Fruit fly (Drosophila melanogaster): ENCODE measurements around the gene CG1571.
A peak's percentile ranks its signal among the peaks of the same experiment; 100 is the strongest.

Gene CG1571

DNA sequence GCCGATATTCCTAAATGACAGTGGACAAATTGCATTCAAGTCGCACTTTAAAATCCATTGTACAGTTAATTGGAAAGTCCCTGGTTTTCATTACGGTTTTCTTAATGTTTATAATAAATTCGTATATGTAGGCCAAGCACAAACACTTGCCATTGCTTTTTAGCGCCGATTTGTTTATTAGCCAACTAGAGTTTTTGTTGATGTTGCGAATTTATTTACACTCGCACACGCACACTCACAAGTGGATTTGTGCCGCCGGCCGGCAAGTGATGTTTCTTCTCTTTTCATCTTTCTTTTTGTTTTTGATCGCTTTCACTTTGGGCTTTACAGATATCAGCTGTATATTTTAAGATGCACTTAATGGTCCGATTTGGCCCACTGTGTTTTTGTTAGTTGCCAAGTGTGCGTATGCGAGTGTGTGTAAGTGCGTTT, 18.4 kb upstream of the CG1571 start (continued):
- TF ChIP-seq Fer2 (tag; optimal IDR thresholded peaks at IDR 0.05) (peak; percentile 49), Hsf (GFP tag; optimal IDR thresholded peaks at IDR 0.05) (peak; percentile 84), CG8089 (GFP tag; optimal IDR thresholded peaks at IDR 0.05) (peak; percentile 68), dm (GFP tag; optimal IDR thresholded peaks at IDR 0.05) (peak; percentile 57), ken (GFP tag; IDR thresholded peaks at IDR 0.05) (no peak), CG3726 (GFP tag; IDR thresholded peaks at IDR 0.05) (no peak), CG9727 (GFP tag; optimal IDR thresholded peaks at IDR 0.05) (peak; percentile 76), chn (GFP tag; optimal IDR thresholded peaks at IDR 0.05) (peak; percentile 30), Mrtf (GFP tag; IDR thresholded peaks at IDR 0.05) (no peak), Blimp-1 (GFP tag; optimal IDR thresholded peaks at IDR 0.05) (peak; percentile 55), CG11398 (GFP tag; optimal IDR thresholded peaks at IDR 0.05) (peak; percentile 45), klu (GFP tag; IDR thresholded peaks at IDR 0.05) (peak; percentile 24; the same call in 1 of the 2 replicates), caup (GFP tag; optimal IDR thresholded peaks at IDR 0.05; ENCODE audit: severe bottlenecking) (peak; percentile 72), Oaz (GFP tag; IDR thresholded peaks at IDR 0.05) (peak; percentile 56; the same call in 1 of the 2 replicates), CG16863 (GFP tag; optimal IDR thresholded peaks at IDR 0.05) (peak; percentile 75), Max (GFP tag; optimal IDR thresholded peaks at IDR 0.05) (peak; percentile 45), dmrt11E (tag; optimal IDR thresholded peaks at IDR 0.05) (peak; percentile 71), CG2712 (tag; optimal IDR thresholded peaks at IDR 0.05) (peak; percentile 78), CG12744 (GFP tag; optimal IDR thresholded peaks at IDR 0.05) (peak; percentile 59), CG9609 (GFP tag; optimal IDR thresholded peaks at IDR 0.05) (peak; percentile 78), sqz (GFP tag; optimal IDR thresholded peaks at IDR 0.05) (no peak), tio (GFP tag; optimal IDR thresholded peaks at IDR 0.05) (peak; percentile 86), disco-r (GFP tag; optimal IDR thresholded peaks at IDR 0.05) (peak; percentile 44), wek (GFP tag; optimal IDR thresholded peaks at IDR 0.05) (no peak), CG1792 (GFP tag; optimal IDR thresholded peaks at IDR 0.05) (peak; percentile 28), Elba2 (GFP tag; optimal IDR thresholded peaks at IDR 0.05) (no peak), CG15479 (GFP tag; optimal IDR thresholded peaks at IDR 0.05) (no peak), CG18619 (GFP tag; optimal IDR thresholded peaks at IDR 0.05) (peak; percentile 75), CG1832 (GFP tag; optimal IDR thresholded peaks at IDR 0.05) (no peak), tll (GFP tag; optimal IDR thresholded peaks at IDR 0.05) (no peak), trem (tag; optimal IDR thresholded peaks at IDR 0.05) (no peak), CG1529 (GFP tag; optimal IDR thresholded peaks at IDR 0.05) (peak; percentile 66), CG2116 (GFP tag; optimal IDR thresholded peaks at IDR 0.05) (peak; percentile 34), Nf-YC (tag; optimal IDR thresholded peaks at IDR 0.05) (peak; percentile 63), CG4730 (GFP tag; IDR thresholded peaks at IDR 0.05) (0 out of 2 replicates have a peak, but pooled peaks have one; percentile 40), sob (GFP tag; IDR thresholded peaks at IDR 0.05) (peak; percentile 53), bigmax (GFP tag; optimal IDR thresholded peaks at IDR 0.05) (no peak), Dek (tag; optimal IDR thresholded peaks at IDR 0.05) (peak; percentile 66), CG10209 (GFP tag; optimal IDR thresholded peaks at IDR 0.05) (peak; percentile 82), B-H1 (GFP tag; IDR thresholded peaks at IDR 0.05) (0 out of 3 replicates have a peak, but pooled peaks have one; percentile 31), Xbp1 (GFP tag; optimal IDR thresholded peaks at IDR 0.05) (peak; percentile 69), onecut (GFP tag; IDR thresholded peaks at IDR 0.05) (peak; percentile 27; the same call in 1 of the 2 replicates), CG6813 (GFP tag; optimal IDR thresholded peaks at IDR 0.05) (peak; percentile 41), Stat92E (GFP tag; optimal IDR thresholded peaks at IDR 0.05) (no peak), Ets65A (GFP tag) (peak; percentile 97), CG6683 (GFP tag; optimal IDR thresholded peaks at IDR 0.05) (peak; percentile 28), CG18476 (GFP tag; optimal IDR thresholded peaks at IDR 0.05) (peak; percentile 67), nerfin-1 (tag; optimal IDR thresholded peaks at IDR 0.05) (peak; percentile 15), CG2678 (tag; optimal IDR thresholded peaks at IDR 0.05) (peak; percentile 86), CG13287 (GFP tag; IDR thresholded peaks at IDR 0.05; ENCODE audit: partially characterized antibody) (no peak)
